Fruit fly (Drosophila melanogaster) whole organism, embryonic: ENCODE results near the gene Rab9Fa.

Experiments used
- Atf6 ChIP-seq: fragments of 200-800 bp; sonication (Bioruptor generic); IDR thresholded peaks from 2 replicates; pipeline ENCODE4 v1.3.6; 2022; ENCODE audit warnings: missing biosample characterization, missing genetic modification characterization
- Bdp1 ChIP-seq: fragments of 200-800 bp; sonication (Bioruptor generic); optimal IDR thresholded peaks from 3 replicates; lab custom pipeline; 2016; ENCODE audit warnings: missing biosample characterization, missing genetic modification characterization
- BtbVII ChIP-seq: fragments of 200-800 bp; sonication (Bioruptor generic); optimal IDR thresholded peaks from 3 replicates; lab custom pipeline; 2017; ENCODE audit warnings: missing biosample characterization, mild to moderate bottlenecking, missing genetic modification characterization
- CG10209 ChIP-seq: fragments of 200-800 bp; sonication (Bioruptor generic); optimal IDR thresholded peaks from 3 replicates; lab custom pipeline; 2017; ENCODE audit warnings: missing biosample characterization, mild to moderate bottlenecking, missing genetic modification characterization, missing genetic modification reagents
- CG10979 ChIP-seq: fragments of 200-800 bp; sonication (Bioruptor generic); optimal IDR thresholded peaks from 2 replicates; lab custom pipeline; 2018; ENCODE audit warnings: missing biosample characterization, mild to moderate bottlenecking, missing genetic modification characterization, moderate library complexity
- CG11398 ChIP-seq: fragments of 200-800 bp; sonication (Bioruptor generic); optimal IDR thresholded peaks from 2 replicates; lab custom pipeline; 2016; ENCODE audit warnings: missing biosample characterization, missing genetic modification characterization
- CG11723 ChIP-seq: fragments of 200-800 bp; sonication (Bioruptor generic); optimal IDR thresholded peaks from 2 replicates; lab custom pipeline; 2017; ENCODE audit warnings: missing biosample characterization, mild to moderate bottlenecking, missing genetic modification characterization
- CG13287 ChIP-seq: fragments of 200-800 bp; sonication (Bioruptor generic); IDR thresholded peaks from 2 replicates; pipeline ENCODE4 v1.3.6; 2022; ENCODE audit warnings: missing biosample characterization, missing genetic modification characterization; ENCODE audit not compliant: partially characterized antibody
- CG13296 ChIP-seq: fragments of 200-800 bp; sonication (Bioruptor generic); optimal IDR thresholded peaks from 3 replicates; lab custom pipeline; 2018; ENCODE audit warnings: missing biosample characterization, mild to moderate bottlenecking, missing genetic modification characterization
- CG14441 ChIP-seq: fragments of 200-800 bp; sonication (Bioruptor generic); IDR thresholded peaks from 2 replicates; pipeline ENCODE4 v1.3.6; 2022; ENCODE audit warnings: missing biosample characterization, missing genetic modification characterization
- CG14860 ChIP-seq: fragments of 200-800 bp; sonication (Bioruptor generic); IDR thresholded peaks from 3 replicates; pipeline ENCODE4 v1.3.6; 2022; ENCODE audit warnings: missing biosample characterization, missing genetic modification characterization; ENCODE audit not compliant: partially characterized antibody
- CG15601 ChIP-seq: fragments of 200-800 bp; sonication (Bioruptor generic); optimal IDR thresholded peaks from 3 replicates; lab custom pipeline; 2019; ENCODE audit warnings: missing biosample characterization, mild to moderate bottlenecking, missing genetic modification characterization, moderate library complexity
- CG1602 ChIP-seq: fragments of 200-800 bp; sonication (Bioruptor generic); optimal IDR thresholded peaks from 3 replicates; lab custom pipeline; 2016; ENCODE audit warnings: missing biosample characterization, missing genetic modification characterization
- CG1792 ChIP-seq: fragments of 200-800 bp; sonication (Bioruptor generic); optimal IDR thresholded peaks from 2 replicates; lab custom pipeline; 2016; ENCODE audit warnings: missing biosample characterization, missing genetic modification characterization
- CG18476 ChIP-seq: fragments of 200-800 bp; sonication (Bioruptor generic); optimal IDR thresholded peaks from 2 replicates; lab custom pipeline; 2016; ENCODE audit warnings: missing biosample characterization, mild to moderate bottlenecking, missing genetic modification characterization
- CG2202 ChIP-seq: fragments of 200-800 bp; sonication (Bioruptor generic); optimal IDR thresholded peaks from 2 replicates; lab custom pipeline; 2018; ENCODE audit warnings: missing biosample characterization, mild to moderate bottlenecking, missing genetic modification characterization
- CG2678 ChIP-seq: fragments of 200-800 bp; sonication (Bioruptor generic); optimal IDR thresholded peaks from 3 replicates; lab custom pipeline; 2019; ENCODE audit warnings: missing biosample characterization, mild to moderate bottlenecking, missing genetic modification characterization, moderate library complexity
- CG30403 ChIP-seq: fragments of 200-800 bp; sonication (Bioruptor generic); optimal IDR thresholded peaks from 3 replicates; lab custom pipeline; 2016; ENCODE audit warnings: missing biosample characterization, missing genetic modification characterization
- CG30431 ChIP-seq: fragments of 200-800 bp; sonication (Bioruptor generic); optimal IDR thresholded peaks from 2 replicates; lab custom pipeline; 2017; ENCODE audit warnings: missing biosample characterization, missing genetic modification characterization
- CG3407 ChIP-seq: fragments of 200-800 bp; sonication (Bioruptor generic); optimal IDR thresholded peaks from 2 replicates; lab custom pipeline; 2018; ENCODE audit warnings: missing biosample characterization, mild to moderate bottlenecking, missing genetic modification characterization
- CG34422 ChIP-seq: fragments of 200-800 bp; sonication (Bioruptor generic); IDR thresholded peaks from 3 replicates; pipeline ENCODE4 v1.3.6; 2022; ENCODE audit warnings: missing biosample characterization, missing genetic modification characterization
- CG42726 ChIP-seq: fragments of 200-800 bp; sonication (Bioruptor generic); IDR thresholded peaks from 2 replicates; pipeline ENCODE4 v1.3.6; 2022; ENCODE audit warnings: missing biosample characterization, missing genetic modification characterization; ENCODE audit not compliant: partially characterized antibody
- CG6175 ChIP-seq: fragments of 200-800 bp; sonication (Bioruptor generic); IDR thresholded peaks from 3 replicates; pipeline ENCODE4 v1.3.6; 2022; ENCODE audit warnings: missing biosample characterization, missing genetic modification characterization
- CG7357 ChIP-seq: fragments of 200-800 bp; sonication (Bioruptor generic); IDR thresholded peaks from 3 replicates; pipeline ENCODE4 v1.3.6; 2022; ENCODE audit warnings: missing biosample characterization, missing genetic modification characterization
- CG8924 ChIP-seq: fragments of 200-800 bp; optimal IDR thresholded peaks from 3 replicates; lab custom pipeline; 2019; ENCODE audit warnings: missing biosample characterization, mild to moderate bottlenecking, missing genetic modification characterization, moderate library complexity
- CHES-1-like ChIP-seq: fragments of 200-800 bp; sonication (Bioruptor generic); optimal IDR thresholded peaks from 2 replicates; lab custom pipeline; 2016; ENCODE audit warnings: missing biosample characterization, missing genetic modification characterization
- CoRest ChIP-seq: fragments of 200-800 bp; sonication (Bioruptor generic); optimal IDR thresholded peaks from 3 replicates; lab custom pipeline; 2018; ENCODE audit warnings: missing biosample characterization, mild to moderate bottlenecking, missing genetic modification characterization, moderate library complexity
- Dbx ChIP-seq: fragments of 200-800 bp; sonication (Bioruptor generic); IDR thresholded peaks from 3 replicates; pipeline ENCODE4 v1.3.6; 2022; ENCODE audit warnings: missing biosample characterization, missing genetic modification characterization
- Dek ChIP-seq: fragments of 200-800 bp; sonication (Bioruptor generic); optimal IDR thresholded peaks from 3 replicates; lab custom pipeline; 2019; ENCODE audit warnings: missing biosample characterization, mild to moderate bottlenecking, missing genetic modification characterization, moderate library complexity
- Dip3 ChIP-seq: fragments of 200-800 bp; sonication (Bioruptor generic); optimal IDR thresholded peaks from 3 replicates; lab custom pipeline; 2016; ENCODE audit warnings: missing biosample characterization, missing genetic modification characterization
- Dll ChIP-seq: fragments of 200-800 bp; sonication (Bioruptor generic); IDR thresholded peaks from 4 replicates; pipeline ENCODE4 v1.3.6; 2022; ENCODE audit warnings: missing biosample characterization, missing genetic modification characterization; ENCODE audit not compliant: partially characterized antibody
- Eip74EF ChIP-seq, 2 experiments: fragments of 200-800 bp in 1 of 2; fragments of >200 bp in 1 of 2; sonication (Bioruptor generic) in 1 of 2; optimal IDR thresholded peaks; 2 replicates each; lab custom pipeline; 2017 to 2019; ENCODE audit warnings: missing biosample characterization in 2 of 2, missing genetic modification characterization in 2 of 2, mild to moderate bottlenecking in 1 of 2, moderate library complexity in 1 of 2
- Fer3 ChIP-seq: fragments of 200-800 bp; sonication (Bioruptor generic); optimal IDR thresholded peaks from 2 replicates; lab custom pipeline; 2018; ENCODE audit warnings: missing biosample characterization, mild to moderate bottlenecking, missing genetic modification characterization, moderate library complexity
- Lim3 ChIP-seq: fragments of 200-800 bp; sonication (Bioruptor generic); IDR thresholded peaks from 2 replicates; pipeline ENCODE4 v1.3.6; 2022; ENCODE audit warnings: missing biosample characterization, missing genetic modification characterization
- Mes4 ChIP-seq: fragments of 200-800 bp; sonication (Bioruptor generic); optimal IDR thresholded peaks from 2 replicates; lab custom pipeline; 2016; ENCODE audit warnings: missing biosample characterization, missing genetic modification characterization
- Oaz ChIP-seq: fragments of 200-800 bp; sonication (Bioruptor generic); IDR thresholded peaks from 2 replicates; pipeline ENCODE4 v1.3.6; 2022; ENCODE audit warnings: missing biosample characterization, missing genetic modification characterization
- Pdp1 ChIP-seq, 2 experiments: fragments of 200-800 bp; sonication (Bioruptor generic); optimal IDR thresholded peaks; 3 replicates each; lab custom pipeline; 2016; ENCODE audit warnings: missing biosample characterization in 2 of 2, missing genetic modification characterization in 2 of 2, mild to moderate bottlenecking in 1 of 2, moderate library complexity in 1 of 2
- Poxn ChIP-seq: fragments of 200-800 bp; sonication (Bioruptor generic); IDR thresholded peaks from 2 replicates; pipeline ENCODE4 v1.3.6; 2022; ENCODE audit warnings: missing biosample characterization, missing genetic modification characterization
- Ssrp ChIP-seq: fragments of 200-800 bp; sonication (Bioruptor generic); optimal IDR thresholded peaks from 2 replicates; lab custom pipeline; 2018; ENCODE audit warnings: missing biosample characterization, mild to moderate bottlenecking, missing genetic modification characterization, moderate library complexity
- Usf ChIP-seq: fragments of 200-800 bp; sonication (Bioruptor generic); optimal IDR thresholded peaks from 2 replicates; lab custom pipeline; 2017; ENCODE audit warnings: missing genotype, missing biosample characterization, missing genetic modification characterization
- btn ChIP-seq: fragments of 200-800 bp; sonication (Bioruptor generic); optimal IDR thresholded peaks from 2 replicates; lab custom pipeline; 2016; ENCODE audit warnings: missing biosample characterization, missing genetic modification characterization
- en ChIP-seq: fragments of 200-800 bp; sonication (Bioruptor generic); optimal IDR thresholded peaks from 2 replicates; lab custom pipeline; 2016; ENCODE audit warnings: missing biosample characterization, missing genetic modification characterization
- inv ChIP-seq: fragments of 200-800 bp; sonication (Bioruptor generic); IDR thresholded peaks from 2 replicates; pipeline ENCODE4 v1.3.6; 2022; ENCODE audit warnings: missing biosample characterization, missing genetic modification characterization; ENCODE audit not compliant: partially characterized antibody
- lmd ChIP-seq: fragments of 200-800 bp; sonication (Bioruptor generic); IDR thresholded peaks from 2 replicates; pipeline ENCODE4 v1.3.6; 2022; ENCODE audit warnings: missing biosample characterization, missing genetic modification characterization
- onecut ChIP-seq: fragments of 200-800 bp; sonication (Bioruptor generic); IDR thresholded peaks from 2 replicates; pipeline ENCODE4 v1.3.6; 2022; ENCODE audit warnings: missing biosample characterization, missing genetic modification characterization
- pfk ChIP-seq: fragments of 200-800 bp; sonication (Bioruptor generic); optimal IDR thresholded peaks from 2 replicates; lab custom pipeline; 2018; ENCODE audit warnings: missing biosample characterization, mild to moderate bottlenecking, missing genetic modification characterization, moderate library complexity
- slou ChIP-seq: fragments of 200-800 bp; sonication (Bioruptor generic); optimal IDR thresholded peaks from 3 replicates; lab custom pipeline; 2016; ENCODE audit warnings: missing biosample characterization, missing genetic modification characterization
- tll ChIP-seq, 2 experiments: fragments of 200-800 bp in 1 of 2; fragments of >200 bp in 1 of 2; sonication (Bioruptor generic) in 1 of 2; optimal IDR thresholded peaks; 2 replicates each; lab custom pipeline; 2017 to 2019; ENCODE audit warnings: missing biosample characterization in 2 of 2, missing genetic modification characterization in 2 of 2, mild to moderate bottlenecking in 1 of 2, moderate library complexity in 1 of 2
- trh ChIP-seq: fragments of 200-800 bp; sonication (Bioruptor generic); optimal IDR thresholded peaks from 2 replicates; lab custom pipeline; 2016; ENCODE audit warnings: missing biosample characterization, missing genetic modification characterization
- wdn ChIP-seq: fragments of 200-800 bp; sonication (Bioruptor generic); IDR thresholded peaks from 2 replicates; pipeline ENCODE4 v1.3.6; 2022; ENCODE audit warnings: missing biosample characterization, missing genetic modification characterization

Gene Rab9Fa

dm6 chrX:10905047-10905446, 45.8 kb downstream of the Rab9Fa start (continued):
- no peak for TF ChIP-seq tll (GFP tag; optimal IDR thresholded peaks at IDR 0.05; lab: Kevin White, UChicago)
- peak; percentile 34; the same call in 1 of the 3 replicates for TF ChIP-seq CG34422
- peak; percentile 83 for TF ChIP-seq CG10979 (tag; lab: Kevin White, UChicago)
- TF ChIP-seq Poxn (GFP tag; lab: Robert Waterston, UW) = no peak
- peak; percentile 22 for TF ChIP-seq slou
- TF ChIP-seq Dll = no peak
- no peak for TF ChIP-seq CG14860 (GFP tag; lab: Robert Waterston, UW)
- TF ChIP-seq btn (GFP tag; lab: Kevin White, UChicago) = peak; percentile 28
- TF ChIP-seq CG42726 (GFP tag; lab: Robert Waterston, UW) = no peak
- TF ChIP-seq CHES-1-like = peak; percentile 16
- peak; percentile 19 for TF ChIP-seq en (GFP tag; lab: Kevin White, UChicago)
- TF ChIP-seq CG6175 (GFP tag; lab: Robert Waterston, UW) = no peak
- TF ChIP-seq trh (GFP tag; lab: Kevin White, UChicago) = no peak
- TF ChIP-seq CG13296 (GFP tag; lab: Kevin White, UChicago) = peak; percentile 19
- TF ChIP-seq CG14441 = peak; percentile 39; the same call in 1 of the 2 replicates
- TF ChIP-seq CG2202 (tag; lab: Kevin White, UChicago) = peak; percentile 37
- TF ChIP-seq Usf (GFP tag; lab: Kevin White, UChicago) = peak; percentile 46
- TF ChIP-seq Dip3 (GFP tag; lab: Kevin White, UChicago) = peak; percentile 41
- TF ChIP-seq BtbVII (GFP tag; lab: Kevin White, UChicago) = peak; percentile 54
- no peak for TF ChIP-seq Dbx
- TF ChIP-seq CG11398 (GFP tag; lab: Kevin White, UChicago) = peak; percentile 49
- TF ChIP-seq Mes4 (GFP tag; lab: Kevin White, UChicago) = peak; percentile 61
- no peak for TF ChIP-seq inv (GFP tag; lab: Robert Waterston, UW)
- TF ChIP-seq Atf6 (GFP tag; lab: Robert Waterston, UW) = peak; percentile 39; the same call in 1 of the 2 replicates
- no peak for TF ChIP-seq CG7357 (GFP tag; lab: Robert Waterston, UW)
- no peak for TF ChIP-seq pfk (GFP tag; lab: Kevin White, UChicago)
- TF ChIP-seq Fer3 (tag; lab: Kevin White, UChicago) = peak; percentile 29
- peak; percentile 51 for TF ChIP-seq CG18476 (GFP tag; lab: Kevin White, UChicago)
- no peak for TF ChIP-seq Lim3 (GFP tag; lab: Robert Waterston, UW)
- TF ChIP-seq CG30403 = peak; percentile 71
- TF ChIP-seq Eip74EF (GFP tag; optimal IDR thresholded peaks at IDR 0.05; lab: Kevin White, UChicago) = peak in 1 of 2 experiments; percentile 53
- TF ChIP-seq CG1792 (GFP tag; lab: Kevin White, UChicago) = peak; percentile 34
- TF ChIP-seq CG13287 (GFP tag; lab: Robert Waterston, UW) = no peak
- peak; percentile 21 for TF ChIP-seq Bdp1
- TF ChIP-seq CG2678 (tag; lab: Kevin White, UChicago) = peak; percentile 81
- TF ChIP-seq CG10209 (GFP tag; lab: Kevin White, UChicago) = peak; percentile 68
- peak; percentile 57 for TF ChIP-seq CG1602 (GFP tag; lab: Kevin White, UChicago)
- TF ChIP-seq CG15601 (tag; lab: Kevin White, UChicago) = peak; percentile 64
- peak; percentile 73 for TF ChIP-seq CG8924 (tag; lab: Kevin White, UChicago)
- TF ChIP-seq Dek (tag; lab: Kevin White, UChicago) = peak; percentile 39
- TF ChIP-seq CoRest = peak; percentile 77
- peak; percentile 20; the same call in 1 of the 2 replicates for TF ChIP-seq onecut (GFP tag; lab: Robert Waterston, UW)
- peak; percentile 48 to 49 for TF ChIP-seq Pdp1 (GFP tag; optimal IDR thresholded peaks at IDR 0.05; lab: Kevin White, UChicago)
- TF ChIP-seq wdn = peak; percentile 26; the same call in 1 of the 2 replicates
- TF ChIP-seq CG11723 (GFP tag; lab: Kevin White, UChicago) = peak; percentile 2
- TF ChIP-seq Ssrp (tag; lab: Kevin White, UChicago) = peak; percentile 71
- TF ChIP-seq lmd (GFP tag; lab: Robert Waterston, UW) = peak; percentile 68
- TF ChIP-seq CG3407 (GFP tag; lab: Kevin White, UChicago) = peak; percentile 45
- TF ChIP-seq Oaz = peak; percentile 33; the same call in 1 of the 2 replicates
- peak; percentile 39 for TF ChIP-seq CG30431 (GFP tag; lab: Kevin White, UChicago)
